Fruit fly (Drosophila melanogaster) whole organism, prepupa: ENCODE data around the gene CG46309.

Experiments
- Blimp-1 ChIP-seq: fragments of 200-800 bp; sonication (Bioruptor generic); optimal IDR thresholded peaks from 3 replicates; lab custom pipeline; 2017; ENCODE audit warnings: missing biosample characterization, missing genetic modification characterization, mild to moderate bottlenecking, moderate library complexity, missing genetic modification reagents
- CG10669 ChIP-seq: fragments of 200-800 bp; sonication (Bioruptor generic); optimal IDR thresholded peaks from 3 replicates; lab custom pipeline; 2018; ENCODE audit warnings: missing biosample characterization, mild to moderate bottlenecking, missing genetic modification characterization, moderate library complexity
- CG11294 ChIP-seq: fragments of 200-800 bp; sonication (Bioruptor generic); IDR thresholded peaks from 2 replicates; pipeline ENCODE4 v1.3.6; 2022; ENCODE audit warnings: missing biosample characterization, missing genetic modification characterization
- CG11762 ChIP-seq: fragments of 200-800 bp; sonication (Bioruptor generic); optimal IDR thresholded peaks from 3 replicates; lab custom pipeline; 2016; ENCODE audit warnings: missing biosample characterization, missing genetic modification characterization; ENCODE audit not compliant: insufficient read depth
- CG11902 ChIP-seq: fragments of 200-800 bp; sonication (Bioruptor generic); optimal IDR thresholded peaks from 3 replicates; lab custom pipeline; 2016; ENCODE audit warnings: missing biosample characterization, missing genetic modification characterization
- CG1621 ChIP-seq: fragments of 200-800 bp; sonication (Bioruptor generic); optimal IDR thresholded peaks from 3 replicates; lab custom pipeline; 2018; ENCODE audit warnings: missing biosample characterization, mild to moderate bottlenecking, missing genetic modification characterization
- CG16779 ChIP-seq: fragments of 200-800 bp; sonication (Bioruptor generic); optimal IDR thresholded peaks from 3 replicates; lab custom pipeline; 2017; ENCODE audit warnings: missing biosample characterization, mild to moderate bottlenecking, missing genetic modification characterization
- CG31627 ChIP-seq: fragments of 200-800 bp; sonication (Bioruptor generic); optimal IDR thresholded peaks from 3 replicates; lab custom pipeline; 2016; ENCODE audit warnings: missing biosample characterization, missing genetic modification characterization
- CG32006 ChIP-seq: fragments of 200-800 bp; sonication (Bioruptor generic); optimal IDR thresholded peaks from 3 replicates; lab custom pipeline; 2017; ENCODE audit warnings: missing biosample characterization, mild to moderate bottlenecking, missing genetic modification characterization
- CG4318 ChIP-seq: fragments of 200-800 bp; sonication (Bioruptor generic); optimal IDR thresholded peaks from 3 replicates; lab custom pipeline; 2017; ENCODE audit warnings: missing biosample characterization, mild to moderate bottlenecking, missing genetic modification characterization
- CG6163 ChIP-seq: fragments of 200-800 bp; sonication (Bioruptor generic); IDR thresholded peaks from 3 replicates; pipeline ENCODE4 v1.3.6; 2022; ENCODE audit warnings: missing biosample characterization, missing genetic modification characterization
- CG6276 ChIP-seq: fragments of 200-800 bp; sonication (Bioruptor generic); optimal IDR thresholded peaks from 2 replicates; lab custom pipeline; 2017; ENCODE audit warnings: missing biosample characterization, mild to moderate bottlenecking, missing genetic modification characterization
- CG6792 ChIP-seq: fragments of 200-800 bp; sonication (Bioruptor generic); optimal IDR thresholded peaks from 3 replicates; lab custom pipeline; 2016; ENCODE audit warnings: missing biosample characterization, missing genetic modification characterization
- CG7368 ChIP-seq: fragments of 200-800 bp; sonication (Bioruptor generic); optimal IDR thresholded peaks from 3 replicates; lab custom pipeline; 2016; ENCODE audit warnings: missing biosample characterization, missing genetic modification characterization
- CG8119 ChIP-seq: fragments of 200-800 bp; sonication (Bioruptor generic); IDR thresholded peaks from 3 replicates; pipeline ENCODE4 v1.3.6; 2022; ENCODE audit warnings: missing biosample characterization, missing genetic modification characterization
- CG8632 ChIP-seq: fragments of 200-800 bp; sonication (Bioruptor generic); optimal IDR thresholded peaks from 3 replicates; lab custom pipeline; 2016; ENCODE audit warnings: missing biosample characterization, missing genetic modification characterization
- CG9139 ChIP-seq: fragments of 200-800 bp; sonication (Bioruptor generic); optimal IDR thresholded peaks from 3 replicates; lab custom pipeline; 2017; ENCODE audit warnings: missing biosample characterization, mild to moderate bottlenecking, missing genetic modification characterization
- Eip75B ChIP-seq: fragments of 200-800 bp; sonication (Bioruptor generic); optimal IDR thresholded peaks from 3 replicates; lab custom pipeline; 2016; ENCODE audit warnings: missing biosample characterization, missing genetic modification characterization
- Eip78C ChIP-seq: fragments of 200-800 bp; sonication (Bioruptor generic); peaks from one replicate; lab custom pipeline; 2016; ENCODE audit warnings: missing biosample characterization, missing genetic modification characterization
- Eip93F ChIP-seq: fragments of 200-800 bp; sonication (Bioruptor generic); optimal IDR thresholded peaks from 2 replicates; lab custom pipeline; 2016; ENCODE audit warnings: missing biosample characterization, mild to moderate bottlenecking, missing genetic modification characterization
- Hr38 ChIP-seq: sonication (Bioruptor generic); optimal IDR thresholded peaks from 2 replicates; lab custom pipeline; 2016; ENCODE audit warnings: missing biosample characterization, missing genetic modification characterization
- Hr39 ChIP-seq: fragments of 200-800 bp; sonication (Bioruptor generic); optimal IDR thresholded peaks from 2 replicates; lab custom pipeline; 2016; ENCODE audit warnings: missing biosample characterization, missing genetic modification characterization
- Hr4 ChIP-seq: fragments of 200-800 bp; sonication (Bioruptor generic); optimal IDR thresholded peaks from 3 replicates; lab custom pipeline; 2016; ENCODE audit warnings: missing biosample characterization, missing genetic modification characterization
- Lpt ChIP-seq: fragments of 200-800 bp; sonication (Bioruptor generic); optimal IDR thresholded peaks from 3 replicates; lab custom pipeline; 2016; ENCODE audit warnings: missing biosample characterization, missing genetic modification characterization
- Met ChIP-seq: fragments of 200-800 bp; sonication (Bioruptor generic); optimal IDR thresholded peaks from 3 replicates; lab custom pipeline; 2016; ENCODE audit warnings: missing biosample characterization, missing genetic modification characterization
- OdsH ChIP-seq: fragments of 200-800 bp; sonication (Bioruptor generic); optimal IDR thresholded peaks from 3 replicates; lab custom pipeline; 2016; ENCODE audit warnings: missing biosample characterization, missing genetic modification characterization
- Smox ChIP-seq: fragments of 200-800 bp; sonication (Bioruptor generic); optimal IDR thresholded peaks from 3 replicates; lab custom pipeline; 2016; ENCODE audit warnings: missing biosample characterization, missing genetic modification characterization
- Sox102F ChIP-seq: fragments of 200-800 bp; sonication (Bioruptor generic); optimal IDR thresholded peaks from 2 replicates; lab custom pipeline; 2016; ENCODE audit warnings: missing biosample characterization, mild to moderate bottlenecking, missing genetic modification characterization
- Sox15 ChIP-seq: fragments of 200-800 bp; sonication (Bioruptor generic); optimal IDR thresholded peaks from 3 replicates; lab custom pipeline; 2016; ENCODE audit warnings: missing biosample characterization, missing genetic modification characterization
- achi ChIP-seq: fragments of 200-800 bp; sonication (Bioruptor generic); optimal IDR thresholded peaks from 3 replicates; lab custom pipeline; 2016; ENCODE audit warnings: missing biosample characterization, missing genetic modification characterization
- acj6 ChIP-seq: fragments of 200-800 bp; sonication (Bioruptor generic); optimal IDR thresholded peaks from 3 replicates; lab custom pipeline; 2016; ENCODE audit warnings: missing biosample characterization, missing genetic modification characterization
- cyc ChIP-seq: fragments of 200-800 bp; sonication (Bioruptor generic); optimal IDR thresholded peaks from 3 replicates; lab custom pipeline; 2016; ENCODE audit warnings: missing biosample characterization, missing genetic modification characterization
- eg ChIP-seq: fragments of 200-800 bp; sonication (Bioruptor generic); IDR thresholded peaks from 3 replicates; pipeline ENCODE4 v1.3.6; 2022; ENCODE audit warnings: missing biosample characterization, missing genetic modification characterization
- fd59A ChIP-seq: fragments of 200-800 bp; sonication (Bioruptor generic); optimal IDR thresholded peaks from 2 replicates; lab custom pipeline; 2017; ENCODE audit warnings: missing biosample characterization, mild to moderate bottlenecking, missing genetic modification characterization, missing genetic modification reagents
- fd85E ChIP-seq: fragments of 200-800 bp; sonication (Bioruptor generic); optimal IDR thresholded peaks from 3 replicates; lab custom pipeline; 2016; ENCODE audit warnings: missing biosample characterization, missing genetic modification characterization
- fkh ChIP-seq: fragments of 200-800 bp; sonication (Bioruptor generic); optimal IDR thresholded peaks from 3 replicates; lab custom pipeline; 2017; ENCODE audit warnings: missing biosample characterization, mild to moderate bottlenecking, missing genetic modification characterization, moderate library complexity
- lz ChIP-seq: fragments of 200-800 bp; sonication (Bioruptor generic); optimal IDR thresholded peaks from 3 replicates; lab custom pipeline; 2016; ENCODE audit warnings: missing biosample characterization, missing genetic modification characterization
- net ChIP-seq: fragments of 200-800 bp; sonication (Bioruptor generic); optimal IDR thresholded peaks from 3 replicates; lab custom pipeline; 2016; ENCODE audit warnings: missing biosample characterization, missing genetic modification characterization
- pdm3 ChIP-seq: fragments of 200-800 bp; sonication (Bioruptor generic); optimal IDR thresholded peaks from 3 replicates; lab custom pipeline; 2016; ENCODE audit warnings: missing biosample characterization, missing genetic modification characterization
- salr ChIP-seq, 2 experiments: fragments of 200-800 bp; sonication (Bioruptor generic); optimal IDR thresholded peaks; 3 replicates each; lab custom pipeline; 2016 to 2018; ENCODE audit warnings: missing biosample characterization in 2 of 2, missing genetic modification characterization in 2 of 2, mild to moderate bottlenecking in 1 of 2
- vri ChIP-seq: fragments of 200-800 bp; sonication (Bioruptor generic); optimal IDR thresholded peaks from 3 replicates; lab custom pipeline; 2016; ENCODE audit warnings: missing biosample characterization, mild to moderate bottlenecking, missing genetic modification characterization

Gene CG46309

dm6 chr2L:16275809-16276178 is 24.2 kb upstream of the CG46309 start (continued):
- TF ChIP-seq Sox102F = peak; percentile 49
- no peak for TF ChIP-seq CG6792 (GFP tag; lab: Kevin White, UChicago)
- TF ChIP-seq Smox (GFP tag; lab: Kevin White, UChicago) = no peak
- TF ChIP-seq lz = peak; percentile 30
- no peak for TF ChIP-seq CG9139
- peak; percentile 83 for TF ChIP-seq eg (GFP tag; lab: Robert Waterston, UW)
- TF ChIP-seq Hr4 = peak; percentile 90
- peak; percentile 28 for TF ChIP-seq CG1621 (tag; lab: Kevin White, UChicago)
- peak; percentile 59 for TF ChIP-seq CG11294
- TF ChIP-seq Eip75B (GFP tag; lab: Kevin White, UChicago) = peak; percentile 47
- TF ChIP-seq CG32006 = peak; percentile 89
- no peak for TF ChIP-seq Hr38 (GFP tag; lab: Kevin White, UChicago)
- TF ChIP-seq pdm3 (GFP tag; lab: Kevin White, UChicago) = peak; percentile 48
- TF ChIP-seq OdsH (GFP tag; lab: Kevin White, UChicago) = peak; percentile 57
- peak; percentile 8 for TF ChIP-seq Hr39 (GFP tag; lab: Kevin White, UChicago)
- no peak for TF ChIP-seq fd85E (GFP tag; lab: Kevin White, UChicago)
- peak; percentile 18 for TF ChIP-seq CG8632 (GFP tag; lab: Kevin White, UChicago)
- TF ChIP-seq Sox15 = no peak
- TF ChIP-seq Met (GFP tag; lab: Kevin White, UChicago) = peak; percentile 47
- peak; percentile 43 for TF ChIP-seq achi (GFP tag; lab: Kevin White, UChicago)
- no peak for TF ChIP-seq fkh (GFP tag; lab: Kevin White, UChicago)
- TF ChIP-seq CG16779 (tag; lab: Kevin White, UChicago) = peak; percentile 36
- TF ChIP-seq cyc (GFP tag; lab: Kevin White, UChicago) = peak; percentile 11
- TF ChIP-seq CG31627 (GFP tag; lab: Kevin White, UChicago) = peak; percentile 10
- peak; percentile 86 for TF ChIP-seq Eip78C
- TF ChIP-seq Eip93F (GFP tag; lab: Kevin White, UChicago) = no peak
- no peak for TF ChIP-seq Blimp-1 (GFP tag; lab: Kevin White, UChicago)
- TF ChIP-seq vri = no peak
- TF ChIP-seq net (GFP tag; lab: Kevin White, UChicago) = peak; percentile 32
- TF ChIP-seq CG10669 (GFP tag; lab: Kevin White, UChicago) = peak; percentile 43
- no peak for TF ChIP-seq fd59A (GFP tag; lab: Kevin White, UChicago)
- TF ChIP-seq acj6 (GFP tag; lab: Kevin White, UChicago) = peak; percentile 40
- TF ChIP-seq CG6163 (GFP tag; lab: Robert Waterston, UW) = peak; percentile 83
- TF ChIP-seq, all 60 proteins: peak for 43

DNA sequence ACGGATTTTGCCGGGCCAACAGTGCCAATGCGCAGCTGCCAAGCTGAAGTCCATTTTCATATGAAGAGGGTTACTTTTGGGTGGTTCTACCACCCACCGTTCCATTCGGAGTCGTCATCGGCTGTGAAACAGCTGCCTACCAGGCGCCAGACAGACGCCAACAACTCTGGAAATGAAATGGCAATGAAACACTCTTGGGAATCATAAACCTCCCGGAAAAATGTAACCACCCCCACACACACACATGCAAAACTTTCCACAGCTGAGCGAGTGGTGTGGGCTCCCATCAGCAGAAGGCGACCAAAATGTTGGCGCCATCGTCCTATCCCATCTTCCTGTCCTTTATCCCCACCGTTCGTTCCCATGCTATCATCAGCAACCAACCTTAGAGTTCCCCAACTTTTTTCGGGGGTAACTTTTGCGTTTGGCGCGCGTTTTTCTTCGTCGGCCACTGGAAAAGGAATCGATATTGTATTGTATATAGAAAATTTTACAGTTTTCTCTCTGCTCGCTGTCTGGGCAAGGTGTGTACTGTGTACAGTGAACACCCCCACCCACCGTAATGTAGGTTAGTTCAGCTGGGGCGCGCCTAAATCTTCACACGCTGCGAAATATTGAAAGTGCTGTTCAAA is 23.7 kb upstream of the CG46309 start:
- TF ChIP-seq CG11762 (GFP tag; lab: Kevin White, UChicago) (no peak), CG4318 (no peak), CG11902 (GFP tag; lab: Kevin White, UChicago) (no peak), CG10669 (GFP tag; lab: Kevin White, UChicago) (no peak), Lpt (GFP tag; lab: Kevin White, UChicago) (no peak), CG6276 (GFP tag; lab: Kevin White, UChicago) (no peak), CG8632 (GFP tag; lab: Kevin White, UChicago) (no peak), CG8119 (GFP tag; lab: Robert Waterston, UW) (no peak), CG7368 (GFP tag; lab: Kevin White, UChicago) (no peak), CG6792 (GFP tag; lab: Kevin White, UChicago) (no peak), CG1621 (tag; lab: Kevin White, UChicago) (no peak), Sox15 (no peak), cyc (GFP tag; lab: Kevin White, UChicago) (no peak), Hr4 (no peak), Sox102F (no peak), salr (GFP tag; optimal IDR thresholded peaks at IDR 0.05; lab: Kevin White, UChicago) (no peak), Eip93F (GFP tag; lab: Kevin White, UChicago) (no peak)
- TF ChIP-seq, all 60 proteins: peak for 0
